Worm (Caenorhabditis elegans): ENCODE data around the gene R02F11.1.

Gene R02F11.1

DNA sequence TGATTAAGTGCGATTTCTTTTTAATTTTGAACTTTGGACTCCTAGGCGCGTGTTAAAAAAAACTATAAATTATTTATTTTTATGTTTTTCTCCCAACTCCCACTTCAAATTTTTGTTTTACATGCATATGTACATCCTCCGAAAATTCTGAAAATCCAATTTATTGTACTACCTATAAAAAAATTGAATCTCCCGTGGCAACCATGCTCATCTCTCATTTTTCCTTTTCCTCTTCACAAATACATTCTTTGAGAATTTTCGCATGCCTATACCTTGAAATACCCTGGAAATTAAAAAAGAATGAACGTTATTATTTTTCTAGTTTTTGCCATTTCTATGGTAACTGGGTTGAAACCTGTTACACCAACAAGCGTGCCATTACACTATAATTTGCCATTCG lies 12.1 kb upstream of the R02F11.1 start, which contains the start of gene R02F11.10:
R02F11.10 (plus strand) TSS at position 301 of the 400 bp plus-strand sequence.
- TF ChIP-seq unc-62 (GFP tag; optimal IDR thresholded peaks at IDR 0.05): no peak

ce11 chrV:4790368-4790767 lies 10.5 kb upstream of the R02F11.1 start, which contains the start of gene R02F11.12:
TSS of gene R02F11.12 (plus strand) at chrV:4790668.
- TF ChIP-seq unc-62 (GFP tag; optimal IDR thresholded peaks at IDR 0.05): no peak

DNA sequence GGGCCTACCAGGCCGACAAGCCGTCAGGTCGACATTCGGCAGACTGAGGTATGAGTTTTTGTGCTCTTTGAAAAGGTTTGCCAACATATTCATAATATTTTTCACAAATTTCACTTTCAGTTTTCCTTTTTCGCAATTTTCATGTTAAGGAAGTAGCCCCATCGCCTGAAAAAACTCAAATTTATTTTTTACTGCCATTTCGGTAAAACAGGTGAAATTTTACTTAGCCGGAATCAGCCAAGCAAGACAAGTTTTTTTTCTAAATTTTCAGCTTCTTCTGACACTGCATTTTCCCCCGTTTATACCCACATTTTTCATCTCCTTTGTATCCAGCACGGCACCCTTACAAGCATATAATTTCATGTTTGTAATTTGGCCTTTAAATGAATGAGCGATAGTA lies 9.3 kb upstream of the R02F11.1 start, which contains the start of gene R02F11.11:
R02F11.11 (plus strand) TSS at position 301 of the 400 bp plus-strand sequence.
- TF ChIP-seq unc-62 (GFP tag; optimal IDR thresholded peaks at IDR 0.05): no peak

DNA sequence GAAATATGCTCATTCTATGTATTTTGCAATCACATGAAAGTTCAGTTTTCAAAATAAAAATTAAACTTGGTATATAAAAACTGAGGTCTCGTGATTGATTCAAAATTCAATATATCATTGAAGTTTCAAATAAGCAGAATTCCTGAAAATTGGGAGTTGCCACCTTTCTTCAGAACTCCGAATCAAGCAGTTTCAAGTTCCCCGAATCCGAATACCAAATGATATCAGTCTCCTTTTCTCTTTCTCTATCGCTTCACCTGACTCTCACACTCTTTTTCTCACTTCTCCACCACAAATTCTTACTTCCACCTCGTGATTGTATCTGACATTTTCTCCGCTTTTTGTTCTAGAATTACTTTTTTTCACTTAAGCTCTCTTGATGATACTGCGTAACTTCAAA lies 6.6 kb upstream of the R02F11.1 start, which contains the start of gene R02F11.2:
R02F11.2 (plus strand) TSS at position 292 of the 400 bp plus-strand sequence.
- no peak for TF ChIP-seq unc-62 (GFP tag; optimal IDR thresholded peaks at IDR 0.05)

- no peak for TF ChIP-seq unc-62 (GFP tag; optimal IDR thresholded peaks at IDR 0.05)
Measured at ce11 chrV:4801943-4802342, 1.0 kb downstream of the R02F11.1 start.

- no peak for TF ChIP-seq unc-62 (GFP tag; optimal IDR thresholded peaks at IDR 0.05)
Measured at ce11 chrV:4805847-4806246, 5.0 kb downstream of the R02F11.1 start, which contains the start of gene R02F11.3. TSS of gene R02F11.3 (minus strand) at chrV:4805947.

- no peak for TF ChIP-seq unc-62 (GFP tag; optimal IDR thresholded peaks at IDR 0.05)
Measured at ce11 chrV:4806859-4807258, 6.0 kb downstream of the R02F11.1 start.

- TF ChIP-seq unc-62 (GFP tag; optimal IDR thresholded peaks at IDR 0.05): no peak
Measured at ce11 chrV:4810653-4811052, 9.8 kb downstream of the R02F11.1 start.

- TF ChIP-seq unc-62 (GFP tag; optimal IDR thresholded peaks at IDR 0.05): no peak
Measured at ce11 chrV:4813825-4814224, 12.9 kb downstream of the R02F11.1 start.

DNA sequence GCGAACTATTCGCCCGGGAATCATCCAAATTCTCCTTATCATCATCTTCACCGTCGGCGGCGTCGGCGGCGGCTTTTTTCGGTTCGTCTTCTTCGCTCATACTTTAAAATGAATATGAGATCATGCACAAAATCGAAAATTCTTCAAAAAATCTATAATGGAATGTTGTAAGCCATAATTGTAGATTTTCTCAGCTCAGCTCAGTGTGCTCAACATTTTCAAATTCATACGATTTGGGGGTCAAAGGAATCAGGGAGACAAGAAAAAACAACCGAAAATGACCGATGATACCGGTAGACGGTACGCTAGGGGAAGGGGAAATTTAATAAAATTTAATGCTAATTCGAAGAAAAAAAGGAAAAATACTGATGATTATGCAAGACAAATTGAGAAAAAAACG lies 17.7 kb downstream of the R02F11.1 start, which contains the start of gene ccep-97:
ccep-97 (minus strand) TSS at position 101 of the 400 bp plus-strand sequence.
- TF ChIP-seq unc-62 (GFP tag; optimal IDR thresholded peaks at IDR 0.05): no peak

DNA sequence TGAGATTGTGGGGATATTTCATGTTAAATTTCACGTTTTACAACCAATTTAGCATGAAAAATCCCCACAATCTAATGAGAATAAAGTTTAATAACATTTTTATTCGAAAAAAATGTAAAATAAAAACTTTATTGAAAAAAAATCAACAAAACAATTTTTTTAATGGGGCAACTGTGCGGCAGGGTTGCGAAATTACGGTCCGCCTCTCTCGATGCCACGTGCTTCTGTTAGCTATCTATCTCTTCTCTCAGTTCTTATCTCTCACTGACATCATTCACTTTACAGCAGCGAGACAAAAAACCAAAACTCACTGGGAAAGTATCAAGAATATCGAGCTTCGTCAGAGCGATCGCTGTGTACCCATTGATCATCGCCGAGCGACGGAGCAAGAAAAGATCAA lies 19.7 kb downstream of the R02F11.1 start:
- TF ChIP-seq unc-62 (GFP tag; optimal IDR thresholded peaks at IDR 0.05): no peak

DNA sequence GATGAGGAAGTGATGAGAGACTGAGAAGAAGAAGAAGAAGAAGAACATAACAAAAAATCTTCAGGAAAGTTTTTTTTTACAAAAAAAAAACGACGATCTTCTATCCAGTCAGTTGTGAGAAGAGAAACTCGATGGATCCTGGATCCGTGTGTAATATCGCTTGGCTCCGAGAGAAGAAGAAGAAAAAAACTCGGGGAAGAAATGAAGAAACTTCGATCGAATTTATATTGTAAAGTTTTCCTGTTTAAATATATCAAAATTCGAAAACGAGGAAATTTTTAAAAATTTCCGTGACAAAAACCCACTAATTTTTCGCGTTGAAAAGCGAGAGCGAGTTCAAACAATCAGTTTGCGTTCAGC lies 22.4 kb downstream of the R02F11.1 start, which contains the start of gene adss-1:
adss-1 (minus strand) TSS at position 101 of the 360 bp plus-strand sequence.
- no peak for TF ChIP-seq unc-62 (GFP tag; optimal IDR thresholded peaks at IDR 0.05)

DNA sequence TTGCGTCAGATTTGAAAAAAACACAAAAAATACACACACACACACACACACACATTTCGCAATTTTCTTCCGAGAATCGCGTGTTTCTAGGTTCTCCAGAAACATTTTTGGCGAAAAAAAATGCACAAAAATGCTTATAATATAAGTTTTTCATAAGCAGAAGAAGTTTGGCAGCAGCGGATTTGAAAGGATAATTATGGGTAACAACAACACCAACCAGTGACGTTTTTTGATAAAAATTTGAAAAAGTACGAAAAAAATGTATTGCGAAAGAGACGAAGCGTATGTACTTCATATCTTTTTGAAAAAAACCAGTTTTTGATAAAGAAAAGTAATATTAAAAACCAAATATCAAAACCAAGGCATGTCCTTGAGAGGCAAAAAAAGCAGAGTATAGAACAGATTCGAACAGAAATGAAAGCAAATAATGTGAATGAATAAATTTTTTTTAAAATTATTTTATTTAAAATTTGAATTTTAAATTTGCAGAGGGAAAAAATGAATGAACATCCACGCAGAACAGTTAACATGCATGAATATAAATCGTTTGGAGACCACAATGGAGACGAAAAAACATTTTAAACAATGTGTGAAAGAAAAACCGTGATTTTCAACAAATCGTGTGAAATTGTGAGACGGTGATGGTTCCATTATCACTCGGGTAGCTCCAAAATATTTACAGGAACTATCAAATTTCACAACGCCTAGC lies 22.9 kb downstream of the R02F11.1 start:
- no peak for TF ChIP-seq unc-62 (GFP tag; optimal IDR thresholded peaks at IDR 0.05)

- no peak for TF ChIP-seq unc-62 (GFP tag; optimal IDR thresholded peaks at IDR 0.05)
Measured at ce11 chrV:4826710-4827380, 26.0 kb downstream of the R02F11.1 start, which contains the start of the genes hsp-6 and C37H5.5. TSS of gene hsp-6 (minus strand) at chrV:4826760. TSS of gene C37H5.5 (plus strand) at chrV:4827360.

DNA sequence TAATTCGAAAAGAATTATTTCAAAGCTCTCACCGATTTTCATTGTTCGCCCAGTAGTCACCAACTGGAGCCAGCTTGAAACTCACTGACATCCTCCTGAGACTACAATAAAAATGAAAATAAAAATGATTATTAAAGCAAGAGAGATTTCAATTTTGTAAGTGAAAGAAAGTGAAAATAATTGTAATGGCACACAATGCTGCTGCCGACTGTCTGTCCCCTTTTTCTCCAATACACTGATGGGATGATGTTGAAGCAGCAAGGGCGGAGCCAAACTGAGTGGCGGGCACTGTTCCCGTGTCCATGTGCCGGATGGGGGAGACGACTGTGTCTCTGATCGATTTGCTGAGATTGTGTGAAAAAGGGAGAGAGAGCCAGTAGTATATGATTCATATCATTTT lies 33.4 kb downstream of the R02F11.1 start, which contains the start of gene C37H5.14:
C37H5.14 (minus strand) TSS at position 101 of the 400 bp plus-strand sequence.
- no peak for TF ChIP-seq unc-62 (GFP tag; optimal IDR thresholded peaks at IDR 0.05)

- no peak for TF ChIP-seq unc-62 (GFP tag; optimal IDR thresholded peaks at IDR 0.05)
Measured at ce11 chrV:4839913-4840312, 39.0 kb downstream of the R02F11.1 start, which contains the start of gene nas-9. TSS of gene nas-9 (minus strand) at chrV:4840013.
